Fruit fly (Drosophila melanogaster): Measurements from ENCODE around the gene CG6293.

Gene CG6293

dm6 chr3R:10352844-10353243, 41.4 kb upstream of the CG6293 start:
- no peak for TF ChIP-seq knrl (GFP tag; IDR thresholded peaks at IDR 0.05; ENCODE audit: partially characterized antibody)
- TF ChIP-seq Deaf1 (tag; optimal IDR thresholded peaks at IDR 0.05): no peak
- peak; percentile 92 for TF ChIP-seq CG7271 (tag; optimal IDR thresholded peaks at IDR 0.05)
- TF ChIP-seq lab (GFP tag; optimal IDR thresholded peaks at IDR 0.05): no peak
- TF ChIP-seq NfI (GFP tag; optimal IDR thresholded peaks at IDR 0.05): no peak
- TF ChIP-seq CG16815 (GFP tag; optimal IDR thresholded peaks at IDR 0.05): no peak
- peak in 1 of 2 experiments; percentile 93 for TF ChIP-seq tll (GFP tag; optimal IDR thresholded peaks at IDR 0.05)
- TF ChIP-seq ac (GFP tag; optimal IDR thresholded peaks at IDR 0.05): no peak
- TF ChIP-seq lola (GFP tag; optimal IDR thresholded peaks at IDR 0.05): no peak
- no peak for TF ChIP-seq dati (GFP tag; IDR thresholded peaks at IDR 0.05)
- no peak for TF ChIP-seq CG8388 (GFP tag; optimal IDR thresholded peaks at IDR 0.05)
- no peak for TF ChIP-seq cwo (GFP tag; optimal IDR thresholded peaks at IDR 0.05)
- TF ChIP-seq CG10366 (GFP tag; IDR thresholded peaks at IDR 0.05): no peak
- TF ChIP-seq CoRest (tag; optimal IDR thresholded peaks at IDR 0.05): no peak
- no peak for TF ChIP-seq so (GFP tag; IDR thresholded peaks at IDR 0.05)
- no peak for TF ChIP-seq CG4820 (GFP tag; optimal IDR thresholded peaks at IDR 0.05)
- no peak for TF ChIP-seq cg (GFP tag; optimal IDR thresholded peaks at IDR 0.05)
- TF ChIP-seq tup (GFP tag; optimal IDR thresholded peaks at IDR 0.05): no peak
- TF ChIP-seq pb (GFP tag; optimal IDR thresholded peaks at IDR 0.05): no peak
- peak; percentile 27 for TF ChIP-seq twi (tag; optimal IDR thresholded peaks at IDR 0.05)
- peak; percentile 97 for TF ChIP-seq zen (tag; optimal IDR thresholded peaks at IDR 0.05)
- TF ChIP-seq cad (GFP tag; optimal IDR thresholded peaks at IDR 0.05): peak; percentile 99
- no peak for TF ChIP-seq CG10543 (GFP tag; optimal IDR thresholded peaks at IDR 0.05)
- TF ChIP-seq CG10462 (GFP tag; optimal IDR thresholded peaks at IDR 0.05): no peak
- no peak for TF ChIP-seq ranshi (GFP tag; IDR thresholded peaks at IDR 0.05)
- no peak for TF ChIP-seq CG2129 (GFP tag; IDR thresholded peaks at IDR 0.05; ENCODE audit: partially characterized antibody)
- no peak for TF ChIP-seq Ets97D (GFP tag; optimal IDR thresholded peaks at IDR 0.05)
- peak in 1 of 2 experiments; percentile 49 for TF ChIP-seq eve (GFP tag; optimal IDR thresholded peaks at IDR 0.05)
- peak; percentile 56 for TF ChIP-seq CG15479 (GFP tag; optimal IDR thresholded peaks at IDR 0.05)
- TF ChIP-seq nerfin-1 (tag; optimal IDR thresholded peaks at IDR 0.05): no peak

dm6 chr3R:10351960-10352458, 40.6 kb upstream of the CG6293 start:
- peak; percentile 38 for TF ChIP-seq CG1832 (GFP tag; optimal IDR thresholded peaks at IDR 0.05)
- TF ChIP-seq crol (GFP tag; IDR thresholded peaks at IDR 0.05): no peak
- peak; percentile 2 for TF ChIP-seq CG17568 (GFP tag; optimal IDR thresholded peaks at IDR 0.05)
- peak; percentile 5 for TF ChIP-seq Nf-YC (tag; optimal IDR thresholded peaks at IDR 0.05)
- peak; percentile 76 for TF ChIP-seq cg (GFP tag; optimal IDR thresholded peaks at IDR 0.05)
- no peak for TF ChIP-seq CG14441 (GFP tag; IDR thresholded peaks at IDR 0.05)
- TF ChIP-seq nau (GFP tag; optimal IDR thresholded peaks at IDR 0.05): no peak
- peak; percentile 93 for TF ChIP-seq abd-A (tag; optimal IDR thresholded peaks at IDR 0.05)
- peak; percentile 37 to 66 for TF ChIP-seq Trl (optimal IDR thresholded peaks at IDR 0.05)
- TF ChIP-seq Trl (GFP tag; optimal IDR thresholded peaks at IDR 0.05): no peak
- TF ChIP-seq Lpt (GFP tag; optimal IDR thresholded peaks at IDR 0.05): no peak
- no peak for TF ChIP-seq Dfd (GFP tag; optimal IDR thresholded peaks at IDR 0.05)
- no peak for TF ChIP-seq hb (GFP tag; IDR thresholded peaks at IDR 0.05; ENCODE audit: partially characterized antibody)
- peak; percentile 58 for TF ChIP-seq Hey (tag; optimal IDR thresholded peaks at IDR 0.05)
- no peak for TF ChIP-seq gsb (GFP tag; IDR thresholded peaks at IDR 0.05)
- peak; percentile 100 for TF ChIP-seq CG11504 (tag; optimal IDR thresholded peaks at IDR 0.05)
- no peak for TF ChIP-seq gsb-n (tag; optimal IDR thresholded peaks at IDR 0.05)
- TF ChIP-seq CG3163 (GFP tag; optimal IDR thresholded peaks at IDR 0.05): peak; percentile 93
- peak; percentile 37 for TF ChIP-seq kni (GFP tag; optimal IDR thresholded peaks at IDR 0.05)
- no peak for TF ChIP-seq CG8290 (GFP tag; optimal IDR thresholded peaks at IDR 0.05)
- peak in 1 of 2 experiments; percentile 19 for TF ChIP-seq CG8290 (tag; optimal IDR thresholded peaks at IDR 0.05)
- TF ChIP-seq bsh (GFP tag; optimal IDR thresholded peaks at IDR 0.05): peak in 1 of 2 experiments; percentile 99
- peak; percentile 8 for TF ChIP-seq lab (GFP tag; optimal IDR thresholded peaks at IDR 0.05)

All from whole organism, embryonic.